Worm (Caenorhabditis elegans) whole organism, L4 larva: Measurements from ENCODE around the gene F26A1.19.

ENCODE experiments used
- D1046.2 ChIP-seq: fragments of 200-800 bp; sonication (Bioruptor generic); IDR thresholded peaks from 2 replicates; pipeline ENCODE4 v1.3.6; 2022; ENCODE audit warnings: missing genetic modification characterization, missing compliant biosample characterization
- F37D6.2 ChIP-seq: sonication (generic microtip); optimal IDR thresholded peaks from 2 replicates; lab custom pipeline; 2016; ENCODE audit warnings: mild to moderate bottlenecking, missing genetic modification characterization, missing compliant biosample characterization
- R02D3.7 ChIP-seq: fragments of 150-350 bp; sonication (generic microtip); optimal IDR thresholded peaks from 3 replicates; lab custom pipeline; 2014; ENCODE audit warnings: missing biosample characterization, missing genetic modification characterization
- Y48G9A.11 ChIP-seq: fragments of 200-800 bp; sonication (Bioruptor generic); IDR thresholded peaks from 2 replicates; pipeline ENCODE4 v1.3.6; 2022; ENCODE audit warnings: missing genetic modification reagents, missing genetic modification characterization, missing compliant biosample characterization
- Y75B8A.6 ChIP-seq: fragments of 200-800 bp; sonication (Bioruptor generic); IDR thresholded peaks from 2 replicates; pipeline ENCODE4 v1.3.6; 2022; ENCODE audit warnings: missing genetic modification reagents, missing genetic modification characterization, missing compliant biosample characterization
- arid-1 ChIP-seq: fragments of 200-800 bp; sonication (Bioruptor generic); conservative IDR thresholded peaks from 2 replicates; pipeline ENCODE4 v1.3.6; 2022; ENCODE audit warnings: missing genetic modification reagents, missing genetic modification characterization, missing compliant biosample characterization
- ceh-28 ChIP-seq: fragments of 150-350 bp; optimal IDR thresholded peaks from 2 replicates; lab custom pipeline; 2014; ENCODE audit warnings: missing biosample characterization, missing genetic modification reagents, missing genetic modification characterization
- ceh-62 ChIP-seq: sonication (generic microtip); optimal IDR thresholded peaks from 2 replicates; lab custom pipeline; 2017; ENCODE audit warnings: missing biosample characterization, missing genetic modification characterization
- ces-1 ChIP-seq: fragments of 150-350 bp; sonication (generic microtip); optimal IDR thresholded peaks from 4 replicates; lab custom pipeline; 2014; ENCODE audit warnings: missing biosample characterization, missing genetic modification reagents, missing genetic modification characterization
- cey-2 ChIP-seq: sonication (generic microtip); optimal IDR thresholded peaks from 3 replicates; lab custom pipeline; 2017; ENCODE audit warnings: missing genetic modification characterization, mild to moderate bottlenecking, missing compliant biosample characterization, antibody characterized with exemption, borderline replicate concordance; ENCODE audit not compliant: insufficient read depth
- daf-16 ChIP-seq, 3 experiments: sonication (generic microtip); optimal IDR thresholded peaks; 2 replicates each; lab custom pipeline; 2016 to 2017; ENCODE audit warnings: missing genetic modification characterization in 3 of 3, missing genetic modification reagents in 3 of 3, mild to moderate bottlenecking in 2 of 3, missing compliant biosample characterization in 2 of 3, missing biosample characterization in 1 of 3, moderate library complexity in 1 of 3
- dmd-8 ChIP-seq: fragments of 200-800 bp; sonication (Bioruptor generic); IDR thresholded peaks from 2 replicates; pipeline ENCODE4 v1.3.6; 2022; ENCODE audit warnings: missing genetic modification characterization, missing compliant biosample characterization
- duxl-1 ChIP-seq: sonication (generic microtip); optimal IDR thresholded peaks from 2 replicates; lab custom pipeline; 2016; ENCODE audit warnings: mild to moderate bottlenecking, missing genetic modification characterization, moderate library complexity, missing compliant biosample characterization; ENCODE audit not compliant: poor library complexity
- dve-1 ChIP-seq: sonication (generic microtip); optimal IDR thresholded peaks from 2 replicates; lab custom pipeline; 2017; ENCODE audit warnings: antibody characterized with exemption, mild to moderate bottlenecking, missing genetic modification characterization, missing compliant biosample characterization; ENCODE audit not compliant: insufficient read depth
- egl-43 ChIP-seq: fragments of 200-800 bp; sonication (Bioruptor generic); IDR thresholded peaks from 2 replicates; pipeline ENCODE4 v1.3.6; 2022; ENCODE audit warnings: missing genetic modification reagents, missing genetic modification characterization, missing compliant biosample characterization
- hlh-30 ChIP-seq: sonication (generic microtip); optimal IDR thresholded peaks from 2 replicates; lab custom pipeline; 2017; ENCODE audit warnings: antibody characterized with exemption, mild to moderate bottlenecking, missing genetic modification characterization, missing compliant biosample characterization; ENCODE audit not compliant: insufficient read depth
- hmg-1.1 ChIP-seq: fragments of 200-800 bp; sonication (Bioruptor generic); IDR thresholded peaks from 2 replicates; pipeline ENCODE4 v1.3.6; 2022; ENCODE audit warnings: missing genetic modification reagents, missing genetic modification characterization, missing compliant biosample characterization
- lin-29 ChIP-seq: fragments of 200-800 bp; sonication (Bioruptor generic); IDR thresholded peaks from 2 replicates; pipeline ENCODE4 v1.3.6; 2022; ENCODE audit warnings: missing genetic modification reagents, missing genetic modification characterization, missing compliant biosample characterization
- lin-38 ChIP-seq: fragments of 200-800 bp; sonication (Bioruptor generic); IDR thresholded peaks from 2 replicates; pipeline ENCODE4 v1.3.6; 2022; ENCODE audit warnings: missing genetic modification reagents, missing genetic modification characterization, missing compliant biosample characterization
- mdl-1 ChIP-seq, 2 experiments: fragments of 150-350 bp in 1 of 2; sonication (generic microtip) in 1 of 2; optimal IDR thresholded peaks; 2 replicates each; lab custom pipeline; 2014 to 2017; ENCODE audit warnings: missing biosample characterization in 2 of 2, missing genetic modification characterization in 2 of 2
- mdt-29 ChIP-seq: fragments of 200-800 bp; sonication (Bioruptor generic); IDR thresholded peaks from 2 replicates; pipeline ENCODE4 v1.3.6; 2022; ENCODE audit warnings: missing genetic modification reagents, missing genetic modification characterization, missing compliant biosample characterization
- mep-1 ChIP-seq: fragments of 150-350 bp; sonication (generic microtip); optimal IDR thresholded peaks from 3 replicates; lab custom pipeline; 2014; ENCODE audit warnings: missing biosample characterization, missing genetic modification characterization
- pha-4 ChIP-seq, 2 experiments: fragments of 150-350 bp in 1 of 2; fragments of 200-800 bp in 1 of 2; sonication (Bioruptor generic) in 1 of 2; IDR thresholded peaks in 1 of 2; optimal IDR thresholded peaks in 1 of 2; 2 replicates each; pipeline versions ENCODE4 v1.3.6 to Lab custom; 2014 to 2022; ENCODE audit warnings: missing genetic modification characterization in 2 of 2, missing genetic modification reagents in 2 of 2, missing biosample characterization in 1 of 2, missing compliant biosample characterization in 1 of 2
- php-3 ChIP-seq: fragments of 200-800 bp; sonication (Bioruptor generic); IDR thresholded peaks from 2 replicates; pipeline ENCODE4 v1.3.6; 2022; ENCODE audit warnings: missing genetic modification reagents, missing genetic modification characterization, missing compliant biosample characterization
- pqm-1 ChIP-seq: sonication (generic microtip); optimal IDR thresholded peaks from 2 replicates; lab custom pipeline; 2017; ENCODE audit warnings: missing biosample characterization, missing genetic modification characterization
- rbr-2 ChIP-seq: sonication (generic microtip); optimal IDR thresholded peaks from 2 replicates; lab custom pipeline; 2016; ENCODE audit warnings: missing genotype, missing genetic modification characterization, missing compliant biosample characterization
- sdz-12 ChIP-seq: fragments of 200-800 bp; sonication (Bioruptor generic); optimal IDR thresholded peaks from 2 replicates; lab custom pipeline; 2018; ENCODE audit warnings: mild to moderate bottlenecking, missing genetic modification characterization, missing compliant biosample characterization
- set-16 ChIP-seq: fragments of 200-800 bp; sonication (Bioruptor generic); IDR thresholded peaks from 2 replicates; pipeline ENCODE4 v1.3.6; 2022; ENCODE audit warnings: missing genetic modification reagents, missing genetic modification characterization, missing compliant biosample characterization
- spr-1 ChIP-seq: sonication (generic microtip); optimal IDR thresholded peaks from 2 replicates; lab custom pipeline; 2016; ENCODE audit warnings: mild to moderate bottlenecking, missing genetic modification characterization, missing compliant biosample characterization
- tra-1 ChIP-seq: fragments of 200-800 bp; sonication (Bioruptor generic); IDR thresholded peaks from 2 replicates; pipeline ENCODE4 v1.3.6; 2022; ENCODE audit warnings: missing genetic modification reagents, missing genetic modification characterization, missing compliant biosample characterization
- unc-130 ChIP-seq: sonication (generic microtip); optimal IDR thresholded peaks from 2 replicates; lab custom pipeline; 2016; ENCODE audit warnings: missing genetic modification reagents, missing genetic modification characterization, missing compliant biosample characterization
- unc-39 ChIP-seq: sonication (generic microtip); optimal IDR thresholded peaks from 2 replicates; lab custom pipeline; 2017; ENCODE audit warnings: missing biosample characterization, missing genetic modification characterization
- vab-7 ChIP-seq: fragments of 200-800 bp; sonication (Bioruptor generic); IDR thresholded peaks from 2 replicates; pipeline ENCODE4 v1.3.6; 2022; ENCODE audit warnings: missing genetic modification reagents, missing genetic modification characterization, missing compliant biosample characterization
- zag-1 ChIP-seq: fragments of 150-350 bp; optimal IDR thresholded peaks from 2 replicates; lab custom pipeline; 2014; ENCODE audit warnings: missing biosample characterization, missing genetic modification characterization
- zfp-3 ChIP-seq: fragments of 200-800 bp; sonication (Bioruptor generic); conservative IDR thresholded peaks from 2 replicates; pipeline ENCODE4 v1.3.6; 2022; ENCODE audit warnings: missing genetic modification reagents, missing genetic modification characterization, missing compliant biosample characterization
- ztf-11 ChIP-seq: fragments of 150-350 bp; optimal IDR thresholded peaks from 2 replicates; lab custom pipeline; 2014; ENCODE audit warnings: missing biosample characterization, missing genetic modification characterization

Gene F26A1.19

ce11 chrIII:4806345-4806744 lies 31.2 kb upstream of the F26A1.19 start:
- TF ChIP-seq mep-1 (tag; lab: Kevin White, UChicago) (no peak), php-3 (no peak), ceh-28 (no peak), hmg-1.1 (GFP tag; lab: Robert Waterston, UW) (no peak), F37D6.2 (tag; lab: Kevin White, UChicago) (no peak), hlh-30 (tag; lab: Kevin White, UChicago) (no peak), zfp-3 (GFP tag; lab: Robert Waterston, UW) (no peak), mdt-29 (GFP tag; lab: Robert Waterston, UW) (no peak), pqm-1 (tag; lab: Kevin White, UChicago) (no peak), duxl-1 (tag; lab: Kevin White, UChicago) (no peak), dmd-8 (GFP tag; lab: Robert Waterston, UW) (no peak), lin-38 (GFP tag; lab: Robert Waterston, UW) (no peak), cey-2 (no peak), unc-130 (GFP tag; lab: Kevin White, UChicago) (no peak), Y48G9A.11 (GFP tag; lab: Robert Waterston, UW) (no peak)

ce11 chrIII:4808089-4808488 lies 29.4 kb upstream of the F26A1.19 start:
- TF ChIP-seq daf-16 (GFP tag; optimal IDR thresholded peaks at IDR 0.05; lab: Kevin White, UChicago) (no peak), daf-16 (tag; optimal IDR thresholded peaks at IDR 0.05; lab: Kevin White, UChicago) (peak; percentile 9), lin-38 (GFP tag; lab: Robert Waterston, UW) (0 out of 2 replicates have a peak, but pooled peaks have one; percentile 17), vab-7 (no peak)

- TF ChIP-seq dve-1 (tag; lab: Kevin White, UChicago) (no peak), mdt-29 (GFP tag; lab: Robert Waterston, UW) (no peak), R02D3.7 (tag; lab: Kevin White, UChicago) (no peak), sdz-12 (no peak), spr-1 (tag; lab: Kevin White, UChicago) (no peak), ces-1 (GFP tag; lab: Kevin White, UChicago) (no peak), mdl-1 (tag; optimal IDR thresholded peaks at IDR 0.05; lab: Kevin White, UChicago) (no peak), lin-29 (GFP tag; lab: Robert Waterston, UW) (no peak)
Observed at ce11 chrIII:4809526-4810153, 27.9 kb upstream of the F26A1.19 start, which contains the start of gene pal-1. pal-1 (minus strand) TSS chrIII:4809576.

- no peak for TF ChIP-seq pha-4 (GFP tag; IDR thresholded peaks at IDR 0.05; lab: Robert Waterston, UW)
- TF ChIP-seq pha-4 (tag; optimal IDR thresholded peaks at IDR 0.05; lab: Kevin White, UChicago) = no peak
- no peak for TF ChIP-seq ceh-62
- TF ChIP-seq hlh-30 (tag; lab: Kevin White, UChicago) = no peak
Observed at ce11 chrIII:4811195-4811594, 26.3 kb upstream of the F26A1.19 start, which contains the start of gene C38D4.7. C38D4.7 (minus strand) TSS chrIII:4811295.

ce11 chrIII:4814730-4815129 lies 22.8 kb upstream of the F26A1.19 start, which contains the start of gene arl-6:
arl-6 (minus strand) TSS chrIII:4814830.
- TF ChIP-seq rbr-2 (tag; lab: Kevin White, UChicago) (no peak), set-16 (GFP tag; lab: Robert Waterston, UW) (no peak), zag-1 (tag; lab: Kevin White, UChicago) (no peak), D1046.2 (GFP tag; lab: Robert Waterston, UW) (no peak), arid-1 (GFP tag; lab: Robert Waterston, UW) (no peak), unc-39 (tag; lab: Kevin White, UChicago) (no peak), egl-43 (GFP tag; lab: Robert Waterston, UW) (no peak), ztf-11 (no peak), Y75B8A.6 (no peak), duxl-1 (tag; lab: Kevin White, UChicago) (no peak), tra-1 (GFP tag; lab: Robert Waterston, UW) (no peak)
